Fruit fly (Drosophila melanogaster) whole organism, embryonic: Measurements from ENCODE around the gene CG3902.

Source experiments
- Abd-B ChIP-seq: fragments of 200-800 bp; sonication (Bioruptor generic); optimal IDR thresholded peaks from 2 replicates; lab custom pipeline; 2018; ENCODE audit warnings: missing biosample characterization, mild to moderate bottlenecking, missing genetic modification characterization, moderate library complexity
- Awh ChIP-seq: fragments of 200-800 bp; sonication (Bioruptor generic); IDR thresholded peaks from 2 replicates; pipeline ENCODE4, ENCODE4 v1.3.6; 2022; ENCODE audit warnings: missing biosample characterization, missing genetic modification characterization
- BEAF-32 ChIP-seq: fragments of 200-800 bp; sonication (Bioruptor generic); optimal IDR thresholded peaks from 3 replicates; lab custom pipeline; 2017; ENCODE audit warnings: missing biosample characterization, missing genetic modification characterization, mild to moderate bottlenecking, moderate library complexity, missing genetic modification reagents
- CG1024 ChIP-seq: fragments of 200-800 bp; sonication (Bioruptor generic); IDR thresholded peaks from 2 replicates; pipeline ENCODE4 v1.3.6; 2022; ENCODE audit warnings: missing biosample characterization, missing genetic modification characterization
- CG11093 ChIP-seq: fragments of 200-800 bp; sonication (Bioruptor generic); IDR thresholded peaks from 3 replicates; pipeline ENCODE4 v1.3.6; 2022; ENCODE audit warnings: missing biosample characterization, missing genetic modification characterization
- CG11398 ChIP-seq: fragments of 200-800 bp; sonication (Bioruptor generic); optimal IDR thresholded peaks from 2 replicates; lab custom pipeline; 2016; ENCODE audit warnings: missing biosample characterization, missing genetic modification characterization
- CG11504 ChIP-seq: fragments of 200-800 bp; sonication (Bioruptor generic); optimal IDR thresholded peaks from 3 replicates; lab custom pipeline; 2019; ENCODE audit warnings: missing biosample characterization, mild to moderate bottlenecking, missing genetic modification characterization, moderate library complexity
- CG12155 ChIP-seq: fragments of 200-800 bp; sonication (Bioruptor generic); optimal IDR thresholded peaks from 3 replicates; lab custom pipeline; 2016; ENCODE audit warnings: missing biosample characterization, missing genetic modification characterization
- CG12219 ChIP-seq: fragments of 200-800 bp; sonication (Bioruptor generic); optimal IDR thresholded peaks from 3 replicates; lab custom pipeline; 2018; ENCODE audit warnings: missing biosample characterization, mild to moderate bottlenecking, missing genetic modification characterization
- CG14667 ChIP-seq: fragments of 200-800 bp; sonication (Bioruptor generic); IDR thresholded peaks from 2 replicates; pipeline ENCODE4 v1.3.6; 2022; ENCODE audit warnings: missing biosample characterization, missing genetic modification characterization
- CG14965 ChIP-seq: fragments of 200-800 bp; sonication (Bioruptor generic); optimal IDR thresholded peaks from 2 replicates; lab custom pipeline; 2016; ENCODE audit warnings: missing biosample characterization, missing genetic modification characterization, borderline replicate concordance
- CG2875 ChIP-seq: fragments of 200-800 bp; sonication (Bioruptor generic); optimal IDR thresholded peaks from 2 replicates; lab custom pipeline; 2017; ENCODE audit warnings: missing biosample characterization, mild to moderate bottlenecking, missing genetic modification characterization, missing genetic modification reagents
- CG2889 ChIP-seq: fragments of 200-800 bp; sonication (Bioruptor generic); IDR thresholded peaks from 3 replicates; pipeline ENCODE4 v1.3.6; 2022; ENCODE audit warnings: missing biosample characterization, missing genetic modification characterization
- CG31224 ChIP-seq: fragments of 200-800 bp; sonication (Bioruptor generic); IDR thresholded peaks from 2 replicates; pipeline ENCODE4 v1.3.6; 2022; ENCODE audit warnings: missing biosample characterization, missing genetic modification characterization
- CG34224 ChIP-seq: fragments of 200-800 bp; sonication (Bioruptor generic); IDR thresholded peaks from 3 replicates; pipeline ENCODE4 v1.3.6; 2022; ENCODE audit warnings: missing biosample characterization, missing genetic modification characterization; ENCODE audit not compliant: partially characterized antibody
- CG4707 ChIP-seq: fragments of 200-800 bp; sonication (Bioruptor generic); optimal IDR thresholded peaks from 2 replicates; lab custom pipeline; 2018; ENCODE audit warnings: missing biosample characterization, mild to moderate bottlenecking, missing genetic modification characterization, moderate library complexity
- CG4820 ChIP-seq: fragments of 200-800 bp; sonication (Bioruptor generic); optimal IDR thresholded peaks from 3 replicates; lab custom pipeline; 2016; ENCODE audit warnings: missing biosample characterization, missing genetic modification characterization
- CG4854 ChIP-seq: fragments of 200-800 bp; sonication (Bioruptor generic); optimal IDR thresholded peaks from 2 replicates; lab custom pipeline; 2016; ENCODE audit warnings: missing biosample characterization, missing genetic modification characterization, inconsistent platforms
- CG5180 ChIP-seq: fragments of 200-800 bp; sonication (Bioruptor generic); optimal IDR thresholded peaks from 3 replicates; lab custom pipeline; 2017; ENCODE audit warnings: missing biosample characterization, missing genetic modification characterization, mild to moderate bottlenecking, moderate library complexity, missing genetic modification reagents
- CG6683 ChIP-seq: fragments of 200-800 bp; sonication (Bioruptor generic); optimal IDR thresholded peaks from 2 replicates; lab custom pipeline; 2017; ENCODE audit warnings: missing biosample characterization, mild to moderate bottlenecking, missing genetic modification characterization, missing genetic modification reagents
- CG7839 ChIP-seq: fragments of 200-800 bp; sonication (Bioruptor generic); optimal IDR thresholded peaks from 3 replicates; lab custom pipeline; 2018; ENCODE audit warnings: missing biosample characterization, mild to moderate bottlenecking, missing genetic modification characterization, moderate library complexity
- CG7963 ChIP-seq: fragments of 200-800 bp; sonication (Bioruptor generic); IDR thresholded peaks from 3 replicates; pipeline ENCODE4 v1.3.6; 2022; ENCODE audit warnings: missing biosample characterization, missing genetic modification characterization; ENCODE audit not compliant: partially characterized antibody
- CG9876 ChIP-seq: fragments of 200-800 bp; sonication (Bioruptor generic); optimal IDR thresholded peaks from 2 replicates; lab custom pipeline; 2016; ENCODE audit warnings: missing biosample characterization, missing genetic modification characterization
- CoRest ChIP-seq: fragments of 200-800 bp; sonication (Bioruptor generic); optimal IDR thresholded peaks from 3 replicates; lab custom pipeline; 2018; ENCODE audit warnings: missing biosample characterization, mild to moderate bottlenecking, missing genetic modification characterization, moderate library complexity
- Fer3 ChIP-seq: fragments of 200-800 bp; sonication (Bioruptor generic); optimal IDR thresholded peaks from 2 replicates; lab custom pipeline; 2018; ENCODE audit warnings: missing biosample characterization, mild to moderate bottlenecking, missing genetic modification characterization, moderate library complexity
- Lhr ChIP-seq: fragments of 200-800 bp; sonication (Bioruptor generic); optimal IDR thresholded peaks from 3 replicates; lab custom pipeline; 2017; ENCODE audit warnings: mild to moderate bottlenecking, missing biosample characterization, missing genetic modification reagents, missing genetic modification characterization
- Nf-YB ChIP-seq: fragments of 200-800 bp; sonication (Bioruptor generic); optimal IDR thresholded peaks from 3 replicates; lab custom pipeline; 2019; ENCODE audit warnings: missing biosample characterization, mild to moderate bottlenecking, missing genetic modification characterization, moderate library complexity
- Nf-YC ChIP-seq: fragments of 200-800 bp; optimal IDR thresholded peaks from 3 replicates; lab custom pipeline; 2019; ENCODE audit warnings: missing biosample characterization, mild to moderate bottlenecking, missing genetic modification characterization, moderate library complexity
- Opbp ChIP-seq: fragments of 200-800 bp; sonication (Bioruptor generic); IDR thresholded peaks from 3 replicates; pipeline ENCODE4 v1.3.6; 2022; ENCODE audit warnings: missing biosample characterization, missing genetic modification characterization; ENCODE audit not compliant: partially characterized antibody
- Vsx1 ChIP-seq: fragments of 200-800 bp; sonication (Bioruptor generic); optimal IDR thresholded peaks from 2 replicates; lab custom pipeline; 2017; ENCODE audit warnings: missing biosample characterization, mild to moderate bottlenecking, missing genetic modification characterization, missing genetic modification reagents
- Xbp1 ChIP-seq: fragments of 200-800 bp; sonication (Bioruptor generic); optimal IDR thresholded peaks from 3 replicates; lab custom pipeline; 2016; ENCODE audit warnings: missing biosample characterization, mild to moderate bottlenecking, missing genetic modification characterization
- amos ChIP-seq: fragments of 200-800 bp; sonication (Bioruptor generic); IDR thresholded peaks from 2 replicates; pipeline ENCODE4 v1.3.6; 2022; ENCODE audit warnings: missing biosample characterization, missing genetic modification characterization; ENCODE audit not compliant: partially characterized antibody
- crol ChIP-seq: fragments of 200-800 bp; sonication (Bioruptor generic); IDR thresholded peaks from 2 replicates; pipeline ENCODE4 v1.3.6; 2022; ENCODE audit warnings: missing biosample characterization, missing genetic modification characterization
- danr ChIP-seq: fragments of 200-800 bp; sonication (Bioruptor generic); IDR thresholded peaks from 2 replicates; pipeline ENCODE4 v1.3.6; 2022; ENCODE audit warnings: missing biosample characterization, missing genetic modification characterization
- dimm ChIP-seq: fragments of 200-800 bp; sonication (Bioruptor generic); IDR thresholded peaks from 2 replicates; pipeline ENCODE4 v1.3.6; 2022; ENCODE audit warnings: missing biosample characterization, missing genetic modification characterization
- emc ChIP-seq: fragments of 200-800 bp; sonication (Bioruptor generic); optimal IDR thresholded peaks from 2 replicates; lab custom pipeline; 2016; ENCODE audit warnings: missing biosample characterization, missing genetic modification characterization
- gro ChIP-seq: fragments of 200-800 bp; sonication (Bioruptor generic); optimal IDR thresholded peaks from 2 replicates; lab custom pipeline; 2016; ENCODE audit warnings: missing biosample characterization, missing genetic modification characterization
- gsb-n ChIP-seq: fragments of 200-800 bp; sonication (Bioruptor generic); optimal IDR thresholded peaks from 3 replicates; lab custom pipeline; 2018; ENCODE audit warnings: missing biosample characterization, mild to moderate bottlenecking, missing genetic modification characterization
- knrl ChIP-seq: fragments of 200-800 bp; sonication (Bioruptor generic); IDR thresholded peaks from 3 replicates; pipeline ENCODE4 v1.3.6; 2022; ENCODE audit warnings: missing biosample characterization, missing genetic modification characterization; ENCODE audit not compliant: partially characterized antibody
- lilli ChIP-seq: fragments of 200-800 bp; sonication (Bioruptor generic); optimal IDR thresholded peaks from 3 replicates; lab custom pipeline; 2016; ENCODE audit warnings: missing biosample characterization, missing genetic modification characterization
- luna ChIP-seq: fragments of 200-800 bp; sonication (Bioruptor generic); optimal IDR thresholded peaks from 2 replicates; lab custom pipeline; 2016; ENCODE audit warnings: missing biosample characterization, missing genetic modification characterization
- nerfin-1 ChIP-seq: fragments of 200-800 bp; sonication (Bioruptor generic); optimal IDR thresholded peaks from 3 replicates; lab custom pipeline; 2019; ENCODE audit warnings: missing biosample characterization, mild to moderate bottlenecking, missing genetic modification characterization, moderate library complexity
- pzg ChIP-seq: fragments of 200-800 bp; sonication (Bioruptor generic); optimal IDR thresholded peaks from 3 replicates; lab custom pipeline; 2018; ENCODE audit warnings: missing biosample characterization, mild to moderate bottlenecking, missing genetic modification characterization, moderate library complexity
- rib ChIP-seq: fragments of 200-800 bp; sonication (Bioruptor generic); IDR thresholded peaks from 2 replicates; pipeline ENCODE4 v1.3.6; 2022; ENCODE audit warnings: missing biosample characterization, missing genetic modification characterization
- sens ChIP-seq: fragments of 200-800 bp; sonication (Bioruptor generic); peaks from one replicate; lab custom pipeline; 2016; ENCODE audit warnings: missing biosample characterization, missing genetic modification characterization
- slou ChIP-seq: fragments of 200-800 bp; sonication (Bioruptor generic); optimal IDR thresholded peaks from 3 replicates; lab custom pipeline; 2016; ENCODE audit warnings: missing biosample characterization, missing genetic modification characterization
- sug ChIP-seq: fragments of 200-800 bp; optimal IDR thresholded peaks from 2 replicates; lab custom pipeline; 2019; ENCODE audit warnings: missing biosample characterization, mild to moderate bottlenecking, missing genetic modification characterization, moderate library complexity
- trem ChIP-seq: fragments of 200-800 bp; optimal IDR thresholded peaks from 3 replicates; lab custom pipeline; 2019; ENCODE audit warnings: missing biosample characterization, mild to moderate bottlenecking, missing genetic modification characterization, moderate library complexity
- vnd ChIP-seq: fragments of 200-800 bp; sonication (Bioruptor generic); IDR thresholded peaks from 3 replicates; pipeline ENCODE4 v1.3.6; 2022; ENCODE audit warnings: missing biosample characterization, missing genetic modification characterization; ENCODE audit not compliant: partially characterized antibody

Gene CG3902

dm6 chr3L:18898770-18899278 lies 731 bp upstream of the CG3902 start, which contains the start of gene RpL26 (continued):
- TF ChIP-seq Abd-B (GFP tag; lab: Kevin White, UChicago) (peak; percentile 61), Lhr (GFP tag; lab: Kevin White, UChicago) (peak; percentile 92), Xbp1 (GFP tag; lab: Kevin White, UChicago) (peak; percentile 84), CG34224 (GFP tag; lab: Robert Waterston, UW) (peak; percentile 95), pzg (GFP tag; lab: Kevin White, UChicago) (peak; percentile 82), CG11504 (no peak), CG7963 (GFP tag; lab: Robert Waterston, UW) (peak; percentile 85), amos (GFP tag; lab: Robert Waterston, UW) (peak; percentile 93), emc (GFP tag; lab: Kevin White, UChicago) (peak; percentile 72), CG14667 (GFP tag; lab: Robert Waterston, UW) (no peak; the same call in 1 of the 2 replicates), Nf-YB (GFP tag; lab: Kevin White, UChicago) (peak; percentile 56), Awh (GFP tag; lab: Robert Waterston, UW) (no peak), CG4854 (GFP tag; lab: Kevin White, UChicago) (peak; percentile 60), CG14965 (GFP tag; lab: Kevin White, UChicago) (no peak), knrl (GFP tag; lab: Robert Waterston, UW) (peak; percentile 99), danr (no peak), dimm (GFP tag; lab: Robert Waterston, UW) (no peak), luna (GFP tag; lab: Kevin White, UChicago) (peak; percentile 74), CG12219 (GFP tag; lab: Kevin White, UChicago) (no peak), Nf-YC (peak; percentile 73), lilli (GFP tag; lab: Kevin White, UChicago) (peak; percentile 84), CG5180 (no peak), rib (GFP tag; lab: Robert Waterston, UW) (no peak), gro (GFP tag; lab: Kevin White, UChicago) (peak; percentile 77), CG1024 (GFP tag; lab: Robert Waterston, UW) (no peak), CG7839 (tag; lab: Kevin White, UChicago) (peak; percentile 53), CoRest (tag; lab: Kevin White, UChicago) (peak; percentile 90), gsb-n (tag; lab: Kevin White, UChicago) (no peak), CG12155 (peak; percentile 77), sug (peak; percentile 87), CG4820 (GFP tag; lab: Kevin White, UChicago) (peak; percentile 37), CG31224 (peak; percentile 53), vnd (GFP tag; lab: Robert Waterston, UW) (peak; percentile 98), CG2889 (no peak), CG11093 (GFP tag; lab: Robert Waterston, UW) (0 out of 3 replicates have a peak, but pooled peaks have one; percentile 41), CG6683 (GFP tag; lab: Kevin White, UChicago) (no peak), slou (GFP tag; lab: Kevin White, UChicago) (peak; percentile 46), CG2875 (GFP tag; lab: Kevin White, UChicago) (no peak), nerfin-1 (peak; percentile 68), Opbp (GFP tag; lab: Robert Waterston, UW) (peak; percentile 93), CG9876 (GFP tag; lab: Kevin White, UChicago) (peak; percentile 81), trem (tag; lab: Kevin White, UChicago) (peak; percentile 64), CG4707 (GFP tag; lab: Kevin White, UChicago) (no peak), crol (GFP tag; lab: Robert Waterston, UW) (no peak), BEAF-32 (peak; percentile 100), CG11398 (GFP tag; lab: Kevin White, UChicago) (peak; percentile 57), sens (GFP tag; lab: Kevin White, UChicago) (peak; percentile 97), Fer3 (tag; lab: Kevin White, UChicago) (peak; percentile 42), Vsx1 (no peak)
